Fruit fly (Drosophila melanogaster) Kc167 (cell line): ENCODE data around the gene CG3823.

ENCODE experiments used
- Myc ChIP-seq: fragments of >200 bp; optimal IDR thresholded peaks from 2 replicates; lab custom pipeline; 2017; ENCODE audit warnings: missing external identifiers
- Sin3A ChIP-seq: fragments of >200 bp; optimal IDR thresholded peaks from 2 replicates; lab custom pipeline; 2018; ENCODE audit warnings: missing external identifiers
- insv ChIP-seq: fragments of >200 bp; optimal IDR thresholded peaks from 3 replicates; lab custom pipeline; 2018; ENCODE audit warnings: missing external identifiers
- psq ChIP-seq: fragments of >200 bp; optimal IDR thresholded peaks from 2 replicates; lab custom pipeline; 2017; ENCODE audit warnings: missing external identifiers
- ttk ChIP-seq: sonication (Bioruptor generic); optimal IDR thresholded peaks from 2 replicates; lab custom pipeline; 2017; ENCODE audit warnings: missing external identifiers

- no peak for TF ChIP-seq psq (lab: Kevin White, UChicago)
- no peak for TF ChIP-seq insv
- TF ChIP-seq Sin3A (lab: Kevin White, UChicago) = no peak
- no peak for TF ChIP-seq Myc (lab: Kevin White, UChicago)
- TF ChIP-seq ttk (lab: Kevin White, UChicago) = no peak
Observed at dm6 chrX:6287842-6288241, 15.9 kb upstream of the CG3823 start, which contains the start of the genes Top3beta and wuho.
